Worm (Caenorhabditis elegans): ENCODE measurements around the gene ifc-2.

Gene ifc-2

DNA sequence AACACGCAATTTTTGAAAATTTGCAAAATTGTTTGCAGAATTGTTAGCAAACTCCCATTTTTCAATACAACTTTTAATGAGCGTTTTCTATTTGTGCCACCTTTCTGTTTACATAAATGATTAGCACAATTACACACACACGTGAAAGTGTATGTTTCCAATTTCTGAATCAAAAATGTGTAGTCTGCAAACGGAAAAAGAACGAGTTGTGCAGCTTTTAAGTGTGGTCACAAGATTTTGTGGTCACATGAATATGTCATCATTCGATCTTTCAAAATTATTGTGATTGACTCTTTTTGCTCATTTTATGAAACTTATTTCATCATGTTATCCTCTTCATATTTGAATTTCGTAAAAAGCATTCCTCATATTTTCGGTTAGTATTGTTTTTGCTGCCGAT lies 54.0 kb downstream of the ifc-2 start (continued):
- TF ChIP-seq ztf-11 (tag; optimal IDR thresholded peaks at IDR 0.05) (no peak), peb-1 (tag; optimal IDR thresholded peaks at IDR 0.05) (no peak), elt-3 (tag; optimal IDR thresholded peaks at IDR 0.05) (no peak), nhr-21 (tag; optimal IDR thresholded peaks at IDR 0.05) (no peak)

- TF ChIP-seq nhr-11 (tag; optimal IDR thresholded peaks at IDR 0.05), result no peak
- no peak for TF ChIP-seq Y55F3AM.14 (GFP tag; optimal IDR thresholded peaks at IDR 0.05)
- TF ChIP-seq nhr-237 (tag; optimal IDR thresholded peaks at IDR 0.05), result no peak
- TF ChIP-seq F13H6.1 (tag; optimal IDR thresholded peaks at IDR 0.05), result no peak
- no peak for TF ChIP-seq R02D3.7 (tag; optimal IDR thresholded peaks at IDR 0.05)
- TF ChIP-seq nhr-10 (tag; optimal IDR thresholded peaks at IDR 0.05), result no peak
- TF ChIP-seq egl-27 (tag; optimal IDR thresholded peaks at IDR 0.05), result no peak
- no peak for TF ChIP-seq nhr-129 (tag; optimal IDR thresholded peaks at IDR 0.05)
- no peak for TF ChIP-seq unc-55 (GFP tag; optimal IDR thresholded peaks at IDR 0.05)
Measured at ce11 chrX:599476-599875, 55.2 kb downstream of the ifc-2 start, which contains the start of gene F13C5.3. Gene F13C5.3 (minus strand): TSS chrX:599576.

DNA sequence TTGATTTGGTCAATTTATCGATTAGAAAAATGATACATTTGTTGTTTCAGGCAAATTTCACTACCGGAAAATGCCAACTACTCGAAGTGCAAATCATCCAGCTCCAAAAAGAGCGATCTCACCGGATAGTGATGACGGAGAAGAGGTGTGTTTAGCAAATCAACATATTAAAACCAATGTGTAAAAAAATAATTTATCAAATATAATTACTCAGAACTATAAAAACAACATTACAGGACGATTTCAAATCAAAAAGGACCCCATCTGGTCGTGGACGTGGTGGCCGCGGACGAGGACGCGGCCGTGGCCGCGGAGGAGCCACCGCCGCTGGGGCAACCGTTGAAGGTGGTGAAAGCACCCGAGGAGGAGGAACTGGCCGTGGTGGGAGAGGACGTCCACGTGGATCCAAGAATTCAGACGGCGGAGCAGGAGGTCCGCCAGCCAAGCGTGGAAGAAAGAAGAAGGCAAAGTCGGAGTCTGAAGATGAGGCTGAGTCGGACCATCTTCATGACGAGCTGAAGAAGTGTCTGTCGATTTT lies 60.7 kb downstream of the ifc-2 start, which contains the start of gene F13C5.2:
Gene F13C5.2 (plus strand): TSS at position 51 of the 538 bp plus-strand sequence.
- no peak for TF ChIP-seq skn-1 (tag; optimal IDR thresholded peaks at IDR 0.05)
- no peak for TF ChIP-seq mbf-1 (tag; optimal IDR thresholded peaks at IDR 0.05)
- no peak for TF ChIP-seq R02D3.7 (tag; optimal IDR thresholded peaks at IDR 0.05)
- TF ChIP-seq C34F6.9 (tag; optimal IDR thresholded peaks at IDR 0.05), result no peak
- no peak for TF ChIP-seq unc-39 (tag; optimal IDR thresholded peaks at IDR 0.05)
- no peak for TF ChIP-seq mab-5 (tag; optimal IDR thresholded peaks at IDR 0.05)
- TF ChIP-seq nhr-10 (tag; optimal IDR thresholded peaks at IDR 0.05), result no peak
- TF ChIP-seq nhr-237 (tag; optimal IDR thresholded peaks at IDR 0.05), result no peak
- no peak for TF ChIP-seq nhr-77 (tag; optimal IDR thresholded peaks at IDR 0.05)
- no peak for TF ChIP-seq lsy-2 (tag; optimal IDR thresholded peaks at IDR 0.05)
- TF ChIP-seq unc-55 (GFP tag; optimal IDR thresholded peaks at IDR 0.05), result no peak
- TF ChIP-seq snpc-4 (tag; optimal IDR thresholded peaks at IDR 0.05), result no peak
- TF ChIP-seq crh-2 (tag; optimal IDR thresholded peaks at IDR 0.05), result no peak
- no peak for TF ChIP-seq lin-11 (tag; optimal IDR thresholded peaks at IDR 0.05)
- no peak for TF ChIP-seq peb-1 (tag; optimal IDR thresholded peaks at IDR 0.05)
- no peak for TF ChIP-seq lin-13 (GFP tag; optimal IDR thresholded peaks at IDR 0.05)
- no peak for TF ChIP-seq sma-3 (GFP tag; optimal IDR thresholded peaks at IDR 0.05)
- no peak for TF ChIP-seq fos-1 (tag; optimal IDR thresholded peaks at IDR 0.05)
- no peak for TF ChIP-seq sem-4 (tag; optimal IDR thresholded peaks at IDR 0.05)
- no peak for TF ChIP-seq zag-1 (tag; optimal IDR thresholded peaks at IDR 0.05)

DNA sequence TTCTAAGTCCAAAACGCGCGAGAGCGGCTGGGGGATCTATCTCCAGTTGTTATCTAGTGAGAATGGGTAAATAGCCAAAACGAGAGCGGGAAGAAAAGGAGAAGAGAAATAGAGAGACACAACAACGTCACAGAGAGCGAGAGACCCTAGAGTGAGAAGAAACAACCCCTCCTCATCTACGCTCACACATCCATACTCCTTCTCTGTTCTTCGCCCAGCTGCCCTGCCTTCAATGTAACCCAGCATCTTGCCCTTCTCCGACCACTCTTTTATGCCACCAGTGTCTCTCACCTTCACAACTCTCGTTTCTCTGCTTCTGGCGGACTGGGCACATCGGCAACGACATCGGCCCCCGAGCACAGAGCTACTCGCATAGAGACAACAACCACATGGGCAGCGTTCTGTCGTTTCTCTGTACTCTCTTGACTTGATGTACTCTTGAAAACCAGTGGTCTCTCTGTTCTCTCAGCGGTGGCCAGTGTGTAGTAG lies 61.4 kb downstream of the ifc-2 start:
- TF ChIP-seq aly-2 (tag; optimal IDR thresholded peaks at IDR 0.05) (no peak), ZK546.5 (tag; optimal IDR thresholded peaks at IDR 0.05) (no peak), nhr-25 (tag; optimal IDR thresholded peaks at IDR 0.05) (peak; percentile 80), lin-13 (GFP tag; optimal IDR thresholded peaks at IDR 0.05) (peak; percentile 76), unc-55 (GFP tag; optimal IDR thresholded peaks at IDR 0.05) (peak; percentile 74), ama-1 (optimal IDR thresholded peaks at IDR 0.05) (no peak), nhr-23 (tag; optimal IDR thresholded peaks at IDR 0.05) (peak; percentile 48), blmp-1 (tag; optimal IDR thresholded peaks at IDR 0.05; ENCODE audit: insufficient read depth) (peak; percentile 64), dmd-4 (tag; optimal IDR thresholded peaks at IDR 0.05) (no peak), peb-1 (tag; optimal IDR thresholded peaks at IDR 0.05) (peak; percentile 88), lin-11 (tag; optimal IDR thresholded peaks at IDR 0.05) (peak; percentile 56), alr-1 (tag; optimal IDR thresholded peaks at IDR 0.05) (no peak), mbf-1 (tag; optimal IDR thresholded peaks at IDR 0.05) (no peak), sem-4 (tag; optimal IDR thresholded peaks at IDR 0.05) (peak; percentile 81), skn-1 (tag; optimal IDR thresholded peaks at IDR 0.05) (no peak), R02D3.7 (tag; optimal IDR thresholded peaks at IDR 0.05) (no peak), mab-5 (tag; optimal IDR thresholded peaks at IDR 0.05) (peak; percentile 81), Y55F3AM.14 (GFP tag; optimal IDR thresholded peaks at IDR 0.05) (peak; percentile 78), sma-3 (GFP tag; optimal IDR thresholded peaks at IDR 0.05) (peak; percentile 63), nhr-21 (tag; optimal IDR thresholded peaks at IDR 0.05) (peak; percentile 62), gmeb-1 (tag; optimal IDR thresholded peaks at IDR 0.05) (peak; percentile 42), mdl-1 (tag; optimal IDR thresholded peaks at IDR 0.05) (peak; percentile 86 to 96), zag-1 (tag; optimal IDR thresholded peaks at IDR 0.05) (peak; percentile 89), egl-27 (tag; optimal IDR thresholded peaks at IDR 0.05) (peak; percentile 63), nhr-237 (tag; optimal IDR thresholded peaks at IDR 0.05) (no peak), ztf-11 (tag; optimal IDR thresholded peaks at IDR 0.05) (no peak), unc-62 (GFP tag; optimal IDR thresholded peaks at IDR 0.05) (no peak), nhr-6 (tag; optimal IDR thresholded peaks at IDR 0.05) (peak; percentile 85), crh-2 (tag; optimal IDR thresholded peaks at IDR 0.05) (peak; percentile 88), elt-1 (tag; optimal IDR thresholded peaks at IDR 0.05) (no peak), ztf-1 (GFP tag; conservative IDR thresholded peaks at IDR 0.05) (no peak), nhr-77 (tag; optimal IDR thresholded peaks at IDR 0.05) (no peak), nhr-12 (tag; optimal IDR thresholded peaks at IDR 0.05) (no peak), snpc-4 (tag; optimal IDR thresholded peaks at IDR 0.05) (peak; percentile 54), ceh-82 (tag; optimal IDR thresholded peaks at IDR 0.05) (no peak), nhr-11 (tag; optimal IDR thresholded peaks at IDR 0.05) (no peak), F13H6.1 (tag; optimal IDR thresholded peaks at IDR 0.05) (peak; percentile 95), ztf-4 (tag; optimal IDR thresholded peaks at IDR 0.05) (peak; percentile 72)

All from whole organism, L2 larva.